Fruit fly (Drosophila melanogaster) whole organism, embryonic: ENCODE measurements around the gene CG32811.

Source experiments
- ATbp ChIP-seq: fragments of 200-800 bp; sonication (Bioruptor generic); optimal IDR thresholded peaks from 2 replicates; lab custom pipeline; 2017; ENCODE audit warnings: missing biosample characterization, mild to moderate bottlenecking, missing genetic modification characterization, missing genetic modification reagents
- CG10267 ChIP-seq: fragments of 200-800 bp; sonication (Bioruptor generic); optimal IDR thresholded peaks from 2 replicates; lab custom pipeline; 2018; ENCODE audit warnings: missing biosample characterization, mild to moderate bottlenecking, missing genetic modification characterization, moderate library complexity
- CG10274 ChIP-seq: fragments of 200-800 bp; sonication (Bioruptor generic); optimal IDR thresholded peaks from 3 replicates; lab custom pipeline; 2017; ENCODE audit warnings: missing biosample characterization, mild to moderate bottlenecking, missing genetic modification characterization
- CG12071 ChIP-seq: fragments of 200-800 bp; sonication (Bioruptor generic); optimal IDR thresholded peaks from 3 replicates; lab custom pipeline; 2018; ENCODE audit warnings: missing biosample characterization, mild to moderate bottlenecking, missing genetic modification characterization
- CG17385 ChIP-seq: fragments of 200-800 bp; sonication (Bioruptor generic); optimal IDR thresholded peaks from 3 replicates; lab custom pipeline; 2018; ENCODE audit warnings: missing biosample characterization, mild to moderate bottlenecking, missing genetic modification characterization
- CG17802 ChIP-seq: fragments of 200-800 bp; sonication (Bioruptor generic); optimal IDR thresholded peaks from 2 replicates; lab custom pipeline; 2018; ENCODE audit warnings: missing biosample characterization, mild to moderate bottlenecking, missing genetic modification characterization, moderate library complexity
- CG2116 ChIP-seq: fragments of 200-800 bp; sonication (Bioruptor generic); optimal IDR thresholded peaks from 3 replicates; lab custom pipeline; 2018; ENCODE audit warnings: missing biosample characterization, mild to moderate bottlenecking, missing genetic modification characterization
- CG2199 ChIP-seq: fragments of 200-800 bp; sonication (Bioruptor generic); IDR thresholded peaks from 3 replicates; pipeline ENCODE4 v1.3.6; 2022; ENCODE audit warnings: missing biosample characterization, missing genetic modification characterization
- CG2875 ChIP-seq: fragments of 200-800 bp; sonication (Bioruptor generic); optimal IDR thresholded peaks from 2 replicates; lab custom pipeline; 2017; ENCODE audit warnings: missing biosample characterization, mild to moderate bottlenecking, missing genetic modification characterization, missing genetic modification reagents
- CG3281 ChIP-seq: fragments of 200-800 bp; sonication (Bioruptor generic); optimal IDR thresholded peaks from 3 replicates; lab custom pipeline; 2017; ENCODE audit warnings: missing biosample characterization, mild to moderate bottlenecking, missing genetic modification characterization
- CG34376 ChIP-seq: fragments of 200-800 bp; sonication (Bioruptor generic); optimal IDR thresholded peaks from 2 replicates; lab custom pipeline; 2018; ENCODE audit warnings: missing biosample characterization, mild to moderate bottlenecking, missing genetic modification characterization
- CG4360 ChIP-seq: fragments of 200-800 bp; sonication (Bioruptor generic); IDR thresholded peaks from 2 replicates; pipeline ENCODE4 v1.3.6; 2022; ENCODE audit warnings: missing biosample characterization, missing genetic modification characterization
- CG5953 ChIP-seq: fragments of 200-800 bp; sonication (Bioruptor generic); IDR thresholded peaks from 2 replicates; pipeline ENCODE4 v1.3.6; 2022; ENCODE audit warnings: missing biosample characterization, missing genetic modification characterization
- CG7271 ChIP-seq: fragments of 200-800 bp; sonication (Bioruptor generic); optimal IDR thresholded peaks from 2 replicates; lab custom pipeline; 2018; ENCODE audit warnings: missing biosample characterization, mild to moderate bottlenecking, missing genetic modification characterization, moderate library complexity
- CG8944 ChIP-seq: fragments of 200-800 bp; sonication (Bioruptor generic); optimal IDR thresholded peaks from 3 replicates; lab custom pipeline; 2016; ENCODE audit warnings: missing biosample characterization, missing genetic modification characterization
- CoRest ChIP-seq: fragments of 200-800 bp; sonication (Bioruptor generic); optimal IDR thresholded peaks from 3 replicates; lab custom pipeline; 2018; ENCODE audit warnings: missing biosample characterization, mild to moderate bottlenecking, missing genetic modification characterization, moderate library complexity
- Dbx ChIP-seq: fragments of 200-800 bp; sonication (Bioruptor generic); IDR thresholded peaks from 3 replicates; pipeline ENCODE4 v1.3.6; 2022; ENCODE audit warnings: missing biosample characterization, missing genetic modification characterization
- Doc3 ChIP-seq: fragments of 200-800 bp; sonication (Bioruptor generic); IDR thresholded peaks from 3 replicates; pipeline ENCODE4 v1.3.6; 2022; ENCODE audit warnings: missing biosample characterization, missing genetic modification characterization; ENCODE audit not compliant: partially characterized antibody
- Gsc ChIP-seq: fragments of 200-800 bp; sonication (Bioruptor generic); IDR thresholded peaks from 2 replicates; pipeline ENCODE4 v1.3.6; 2022; ENCODE audit warnings: missing biosample characterization, missing genetic modification characterization
- Jarid2 ChIP-seq: fragments of 200-800 bp; sonication (Bioruptor generic); optimal IDR thresholded peaks from 3 replicates; lab custom pipeline; 2017; ENCODE audit warnings: mild to moderate bottlenecking, missing biosample characterization, missing genetic modification reagents, missing genetic modification characterization
- Mes4 ChIP-seq: fragments of 200-800 bp; sonication (Bioruptor generic); optimal IDR thresholded peaks from 2 replicates; lab custom pipeline; 2016; ENCODE audit warnings: missing biosample characterization, missing genetic modification characterization
- Side ChIP-seq: fragments of 200-800 bp; sonication (Bioruptor generic); optimal IDR thresholded peaks from 2 replicates; lab custom pipeline; 2016; ENCODE audit warnings: missing biosample characterization, missing genetic modification characterization
- Sox102F ChIP-seq: fragments of 200-800 bp; sonication (Bioruptor generic); optimal IDR thresholded peaks from 2 replicates; lab custom pipeline; 2018; ENCODE audit warnings: missing biosample characterization, mild to moderate bottlenecking, missing genetic modification characterization, moderate library complexity
- Trl ChIP-seq, 3 experiments: fragments of >200 bp in 2 of 3; fragments of 200-800 bp in 1 of 3; sonication (Bioruptor generic) in 1 of 3; optimal IDR thresholded peaks; 2 replicates in 1 of 3; 3 replicates in 2 of 3; lab custom pipeline; 2016 to 2017; ENCODE audit warnings: missing biosample characterization in 1 of 3, missing genetic modification characterization in 1 of 3
- Xbp1 ChIP-seq: fragments of 200-800 bp; sonication (Bioruptor generic); optimal IDR thresholded peaks from 3 replicates; lab custom pipeline; 2016; ENCODE audit warnings: missing biosample characterization, mild to moderate bottlenecking, missing genetic modification characterization
- corto ChIP-seq: fragments of 200-800 bp; sonication (Bioruptor generic); optimal IDR thresholded peaks from 2 replicates; lab custom pipeline; 2016; ENCODE audit warnings: missing biosample characterization, mild to moderate bottlenecking, missing genetic modification characterization, moderate library complexity
- dan ChIP-seq: fragments of 200-800 bp; sonication (Bioruptor generic); IDR thresholded peaks from 2 replicates; pipeline ENCODE4 v1.3.6; 2022; ENCODE audit warnings: missing biosample characterization, missing genetic modification characterization
- danr ChIP-seq: fragments of 200-800 bp; sonication (Bioruptor generic); IDR thresholded peaks from 2 replicates; pipeline ENCODE4 v1.3.6; 2022; ENCODE audit warnings: missing biosample characterization, missing genetic modification characterization
- disco-r ChIP-seq: fragments of 200-800 bp; sonication (Bioruptor generic); optimal IDR thresholded peaks from 2 replicates; lab custom pipeline; 2016; ENCODE audit warnings: missing biosample characterization, missing genetic modification characterization
- dmrt99B ChIP-seq: fragments of 200-800 bp; sonication (Bioruptor generic); optimal IDR thresholded peaks from 2 replicates; lab custom pipeline; 2018; ENCODE audit warnings: missing biosample characterization, mild to moderate bottlenecking, missing genetic modification characterization, moderate library complexity
- fd96Cb ChIP-seq: fragments of 200-800 bp; sonication (Bioruptor generic); optimal IDR thresholded peaks from 2 replicates; lab custom pipeline; 2018; ENCODE audit warnings: missing biosample characterization, mild to moderate bottlenecking, missing genetic modification characterization, moderate library complexity
- ftz-f1 ChIP-seq: fragments of 200-800 bp; sonication (Bioruptor generic); optimal IDR thresholded peaks from 2 replicates; lab custom pipeline; 2016; ENCODE audit warnings: missing biosample characterization, missing genetic modification characterization
- gsb-n ChIP-seq: fragments of 200-800 bp; sonication (Bioruptor generic); optimal IDR thresholded peaks from 3 replicates; lab custom pipeline; 2018; ENCODE audit warnings: missing biosample characterization, mild to moderate bottlenecking, missing genetic modification characterization
- ham ChIP-seq: fragments of 200-800 bp; sonication (Bioruptor generic); IDR thresholded peaks from 2 replicates; pipeline ENCODE4 v1.3.6; 2022; ENCODE audit warnings: missing biosample characterization, missing genetic modification characterization
- insv ChIP-seq, 2 experiments: fragments of 200-800 bp; sonication (Bioruptor generic); optimal IDR thresholded peaks; 3 replicates each; lab custom pipeline; 2016 to 2018; ENCODE audit warnings: missing biosample characterization in 2 of 2, missing genetic modification characterization in 2 of 2
- kah ChIP-seq: fragments of 200-800 bp; sonication (Bioruptor generic); optimal IDR thresholded peaks from 2 replicates; lab custom pipeline; 2018; ENCODE audit warnings: missing biosample characterization, mild to moderate bottlenecking, missing genetic modification characterization
- lov ChIP-seq, 2 experiments: fragments of 200-800 bp in 1 of 2; fragments of >200 bp in 1 of 2; sonication (Bioruptor generic) in 1 of 2; IDR thresholded peaks in 1 of 2; optimal IDR thresholded peaks in 1 of 2; 2 replicates in 1 of 2; 3 replicates in 1 of 2; pipeline versions ENCODE4 v1.3.6 to Lab custom; 2017 to 2022; ENCODE audit warnings: missing biosample characterization in 1 of 2, missing genetic modification characterization in 1 of 2
- mirr ChIP-seq: fragments of 200-800 bp; sonication (Bioruptor generic); optimal IDR thresholded peaks from 3 replicates; lab custom pipeline; 2018; ENCODE audit warnings: missing biosample characterization, mild to moderate bottlenecking, missing genetic modification characterization
- oc ChIP-seq: fragments of 200-800 bp; sonication (Bioruptor generic); optimal IDR thresholded peaks from 2 replicates; lab custom pipeline; 2018; ENCODE audit warnings: missing biosample characterization, mild to moderate bottlenecking, missing genetic modification characterization, moderate library complexity
- pho ChIP-seq: fragments of 200-800 bp; sonication (Bioruptor generic); optimal IDR thresholded peaks from 2 replicates; lab custom pipeline; 2016; ENCODE audit warnings: missing biosample characterization, missing genetic modification characterization
- sc ChIP-seq, 3 experiments: fragments of >200 bp in 2 of 3; fragments of 200-800 bp in 1 of 3; sonication (Bioruptor generic) in 1 of 3; optimal IDR thresholded peaks; 2 replicates in 2 of 3; 3 replicates in 1 of 3; lab custom pipeline; 2017; ENCODE audit warnings: mild to moderate bottlenecking in 1 of 3, missing biosample characterization in 1 of 3, missing genetic modification characterization in 1 of 3, missing genetic modification reagents in 1 of 3
- so ChIP-seq: fragments of 200-800 bp; sonication (Bioruptor generic); IDR thresholded peaks from 3 replicates; pipeline ENCODE4 v1.3.6; 2022; ENCODE audit warnings: missing biosample characterization, missing genetic modification characterization
- twi ChIP-seq: fragments of 200-800 bp; optimal IDR thresholded peaks from 2 replicates; lab custom pipeline; 2019; ENCODE audit warnings: missing biosample characterization, mild to moderate bottlenecking, missing genetic modification characterization, moderate library complexity
- vnd ChIP-seq: fragments of 200-800 bp; sonication (Bioruptor generic); IDR thresholded peaks from 3 replicates; pipeline ENCODE4 v1.3.6; 2022; ENCODE audit warnings: missing biosample characterization, missing genetic modification characterization; ENCODE audit not compliant: partially characterized antibody
- wdn ChIP-seq: fragments of 200-800 bp; sonication (Bioruptor generic); IDR thresholded peaks from 2 replicates; pipeline ENCODE4 v1.3.6; 2022; ENCODE audit warnings: missing biosample characterization, missing genetic modification characterization
- zen2 ChIP-seq: fragments of 200-800 bp; sonication (Bioruptor generic); IDR thresholded peaks from 3 replicates; pipeline ENCODE4 v1.3.6; 2022; ENCODE audit warnings: missing biosample characterization, missing genetic modification characterization; ENCODE audit not compliant: partially characterized antibody

The CG32811 gene

DNA sequence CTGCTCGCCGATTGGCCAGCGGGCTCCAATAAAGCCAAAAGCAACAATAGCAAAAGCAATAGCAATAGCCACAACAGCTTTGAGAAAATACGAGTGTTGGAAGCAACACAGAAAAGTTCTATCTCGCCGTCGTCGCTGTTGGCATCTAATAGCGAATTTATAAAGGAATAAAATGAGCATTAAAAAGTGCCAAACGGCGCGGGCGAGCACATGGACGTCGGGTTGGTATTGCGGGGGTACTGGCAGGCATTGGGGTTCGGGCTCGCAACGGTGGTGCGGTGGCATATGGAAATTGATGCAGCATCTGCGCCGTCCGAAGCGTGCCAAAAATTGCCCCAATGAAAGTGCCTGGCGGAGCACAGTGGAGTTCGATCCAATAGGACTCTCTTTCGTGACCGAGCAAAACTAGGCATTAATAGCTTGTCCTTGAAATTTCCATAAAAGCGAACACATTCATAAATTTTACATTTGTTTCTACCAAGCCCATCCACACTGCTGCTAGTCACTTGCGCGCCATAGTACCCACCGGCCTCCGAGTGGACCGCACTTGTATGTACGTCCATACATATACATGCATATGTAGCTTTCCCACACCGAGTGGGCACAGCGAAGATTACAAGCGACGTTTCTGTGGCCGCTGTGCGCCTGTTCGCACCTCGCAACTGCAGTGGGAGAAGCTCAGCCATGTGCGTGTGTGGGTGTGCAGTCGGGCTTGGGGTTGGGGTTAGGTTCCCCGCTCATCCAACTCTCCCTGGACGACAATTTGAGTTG is 21.2 kb downstream of the CG32811 start (continued):
- TF ChIP-seq CG10274 (GFP tag; lab: Kevin White, UChicago) (peak; percentile 83), fd96Cb (tag; lab: Kevin White, UChicago) (peak; percentile 86), CG7271 (no peak), Dbx (GFP tag; lab: Robert Waterston, UW) (peak; percentile 92), CG34376 (peak; percentile 45), lov (optimal IDR thresholded peaks at IDR 0.05; lab: Kevin White, UChicago) (no peak), lov (GFP tag; IDR thresholded peaks at IDR 0.05; lab: Robert Waterston, UW) (peak; percentile 84; the same call in 2 of the 3 replicates), Xbp1 (GFP tag; lab: Kevin White, UChicago) (peak; percentile 90), CG2199 (GFP tag; lab: Robert Waterston, UW) (peak; percentile 91; the same call in 2 of the 3 replicates), CG5953 (GFP tag; lab: Robert Waterston, UW) (peak; percentile 85), insv (GFP tag; optimal IDR thresholded peaks at IDR 0.05; lab: Kevin White, UChicago) (peak in 1 of 2 experiments; percentile 1), CG17385 (GFP tag; lab: Kevin White, UChicago) (peak; percentile 86), corto (GFP tag; lab: Kevin White, UChicago) (peak; percentile 80), mirr (peak; percentile 45), so (peak; percentile 96), Mes4 (GFP tag; lab: Kevin White, UChicago) (peak; percentile 83), CoRest (peak; percentile 91), ftz-f1 (GFP tag; lab: Kevin White, UChicago) (peak; percentile 63), disco-r (GFP tag; lab: Kevin White, UChicago) (peak; percentile 87), Jarid2 (GFP tag; lab: Kevin White, UChicago) (peak; percentile 72), oc (tag; lab: Kevin White, UChicago) (peak; percentile 90), sc (optimal IDR thresholded peaks at IDR 0.05; lab: Kevin White, UChicago) (no peak), sc (GFP tag; optimal IDR thresholded peaks at IDR 0.05; lab: Kevin White, UChicago) (peak; percentile 78), CG2875 (GFP tag; lab: Kevin White, UChicago) (peak; percentile 84), CG10267 (tag; lab: Kevin White, UChicago) (peak; percentile 69), gsb-n (tag; lab: Kevin White, UChicago) (peak; percentile 47), CG8944 (GFP tag; lab: Kevin White, UChicago) (peak; percentile 89), ATbp (peak; percentile 94), CG4360 (GFP tag; lab: Robert Waterston, UW) (peak; percentile 48; the same call in 1 of the 2 replicates), Gsc (GFP tag; lab: Robert Waterston, UW) (peak; percentile 73), CG3281 (GFP tag; lab: Kevin White, UChicago) (peak; percentile 93), CG17802 (tag; lab: Kevin White, UChicago) (peak; percentile 64), danr (GFP tag; lab: Robert Waterston, UW) (peak; percentile 91), Side (GFP tag; lab: Kevin White, UChicago) (peak; percentile 91), dmrt99B (peak; percentile 95), wdn (GFP tag; lab: Robert Waterston, UW) (peak; percentile 88), pho (peak; percentile 91), Trl (optimal IDR thresholded peaks at IDR 0.05; lab: Kevin White, UChicago) (no peak), Trl (GFP tag; optimal IDR thresholded peaks at IDR 0.05; lab: Kevin White, UChicago) (peak; percentile 91), vnd (GFP tag; lab: Robert Waterston, UW) (no peak), CG12071 (GFP tag; lab: Kevin White, UChicago) (peak; percentile 96), Sox102F (GFP tag; lab: Kevin White, UChicago) (peak; percentile 92), Doc3 (GFP tag; lab: Robert Waterston, UW) (no peak), zen2 (GFP tag; lab: Robert Waterston, UW) (no peak), CG2116 (GFP tag; lab: Kevin White, UChicago) (peak; percentile 51), dan (GFP tag; lab: Robert Waterston, UW) (peak; percentile 50; the same call in 1 of the 2 replicates), twi (tag; lab: Kevin White, UChicago) (peak; percentile 32), ham (GFP tag; lab: Robert Waterston, UW) (peak; percentile 75), kah (GFP tag; lab: Kevin White, UChicago) (peak; percentile 60)
